Fruit fly (Drosophila melanogaster): ENCODE measurements around the gene CG14223.
A peak's percentile ranks its signal among the peaks of the same experiment; 100 is the strongest.

Gene CG14223

dm6 chrX:19694792-19695558, 31.2 kb upstream of the CG14223 start, which contains the start of gene CG14229 (continued):
- TF ChIP-seq crol (GFP tag; IDR thresholded peaks at IDR 0.05) (no peak), aop (GFP tag; IDR thresholded peaks at IDR 0.05) (no peak), CG12071 (GFP tag; optimal IDR thresholded peaks at IDR 0.05) (no peak), Xbp1 (GFP tag; optimal IDR thresholded peaks at IDR 0.05) (no peak), CG9932 (GFP tag; IDR thresholded peaks at IDR 0.05) (peak; percentile 31; the same call in 1 of the 2 replicates), CG10321 (GFP tag; IDR thresholded peaks at IDR 0.05) (no peak), gem (tag; optimal IDR thresholded peaks at IDR 0.05) (peak; percentile 38), CG13287 (GFP tag; IDR thresholded peaks at IDR 0.05; ENCODE audit: partially characterized antibody) (peak; percentile 27; the same call in 1 of the 2 replicates), D19A (tag; optimal IDR thresholded peaks at IDR 0.05) (peak; percentile 75), CG3995 (GFP tag; optimal IDR thresholded peaks at IDR 0.05) (peak; percentile 78), seq (GFP tag; IDR thresholded peaks at IDR 0.05) (no peak), CG43689 (GFP tag; IDR thresholded peaks at IDR 0.05) (no peak), da (GFP tag; optimal IDR thresholded peaks at IDR 0.05) (no peak), ham (GFP tag; IDR thresholded peaks at IDR 0.05) (no peak), CG12942 (GFP tag; optimal IDR thresholded peaks at IDR 0.05) (no peak), fd64A (GFP tag; optimal IDR thresholded peaks at IDR 0.05) (no peak), ttk (GFP tag; IDR thresholded peaks at IDR 0.05) (no peak), unpg (GFP tag; optimal IDR thresholded peaks at IDR 0.05) (no peak), ems (GFP tag; optimal IDR thresholded peaks at IDR 0.05) (no peak)

- TF ChIP-seq Nf-YC (tag; optimal IDR thresholded peaks at IDR 0.05) (peak; percentile 74), CG4854 (GFP tag; optimal IDR thresholded peaks at IDR 0.05) (peak; percentile 52), Max (GFP tag; optimal IDR thresholded peaks at IDR 0.05) (peak; percentile 69), pzg (GFP tag; optimal IDR thresholded peaks at IDR 0.05) (peak; percentile 55), E2f1 (GFP tag; IDR thresholded peaks at IDR 0.05) (peak; percentile 82), B-H1 (GFP tag; IDR thresholded peaks at IDR 0.05) (peak; percentile 49; the same call in 2 of the 3 replicates), CG3065 (GFP tag; optimal IDR thresholded peaks at IDR 0.05) (peak; percentile 17), Dp (GFP tag; optimal IDR thresholded peaks at IDR 0.05) (peak; percentile 32), Fer1 (GFP tag; optimal IDR thresholded peaks at IDR 0.05) (peak; percentile 91), CG9797 (GFP tag; optimal IDR thresholded peaks at IDR 0.05) (peak; percentile 67), Side (GFP tag; optimal IDR thresholded peaks at IDR 0.05) (peak; percentile 90), CG14860 (GFP tag; IDR thresholded peaks at IDR 0.05; ENCODE audit: partially characterized antibody) (no peak), Opbp (GFP tag; IDR thresholded peaks at IDR 0.05; ENCODE audit: partially characterized antibody) (no peak), corto (GFP tag; optimal IDR thresholded peaks at IDR 0.05) (peak; percentile 6), Nf-YA (GFP tag; IDR thresholded peaks at IDR 0.05) (peak; percentile 59; the same call in 1 of the 2 replicates), CG6175 (GFP tag; IDR thresholded peaks at IDR 0.05) (peak; percentile 62; the same call in 1 of the 3 replicates), CG10274 (GFP tag; optimal IDR thresholded peaks at IDR 0.05) (peak; percentile 54), bcd (GFP tag; optimal IDR thresholded peaks at IDR 0.05) (peak; percentile 85), eyg (GFP tag; optimal IDR thresholded peaks at IDR 0.05) (peak; percentile 77), CG18262 (tag; optimal IDR thresholded peaks at IDR 0.05) (peak; percentile 84), CG9727 (GFP tag; optimal IDR thresholded peaks at IDR 0.05) (peak; percentile 85), bowl (GFP tag; IDR thresholded peaks at IDR 0.05) (0 out of 2 replicates have a peak, but pooled peaks have one; percentile 38), rib (GFP tag; IDR thresholded peaks at IDR 0.05) (peak; percentile 62; the same call in 1 of the 2 replicates), seq (GFP tag; IDR thresholded peaks at IDR 0.05) (peak; percentile 85), CG31441 (GFP tag; IDR thresholded peaks at IDR 0.05) (peak; percentile 81), Myb (GFP tag; optimal IDR thresholded peaks at IDR 0.05) (peak; percentile 71), gem (tag; optimal IDR thresholded peaks at IDR 0.05) (peak; percentile 88), jing (GFP tag; optimal IDR thresholded peaks at IDR 0.05) (no peak), croc (GFP tag; conservative IDR thresholded peaks at IDR 0.05) (peak; percentile 65), CG30431 (GFP tag; optimal IDR thresholded peaks at IDR 0.05) (peak; percentile 67)
Measured at dm6 chrX:19692951-19693698, 29.4 kb upstream of the CG14223 start, which contains the start of gene Mer. Mer (minus strand) TSS chrX:19693500.

Measured in whole organism, embryonic.